Worm (Caenorhabditis elegans) whole organism, L4/young adult: ENCODE measurements around the gene C06H2.2.

ENCODE experiments used
- W03F9.2 ChIP-seq: fragments of 150-350 bp; optimal IDR thresholded peaks from 2 replicates; lab custom pipeline; 2014; ENCODE audit warnings: missing biosample characterization, missing genetic modification characterization
- him-1 ChIP-seq: sonication (generic microtip); optimal IDR thresholded peaks from 2 replicates; lab custom pipeline; 2016; ENCODE audit warnings: missing genotype, missing genetic modification reagents, missing genetic modification characterization, missing compliant biosample characterization

DNA sequence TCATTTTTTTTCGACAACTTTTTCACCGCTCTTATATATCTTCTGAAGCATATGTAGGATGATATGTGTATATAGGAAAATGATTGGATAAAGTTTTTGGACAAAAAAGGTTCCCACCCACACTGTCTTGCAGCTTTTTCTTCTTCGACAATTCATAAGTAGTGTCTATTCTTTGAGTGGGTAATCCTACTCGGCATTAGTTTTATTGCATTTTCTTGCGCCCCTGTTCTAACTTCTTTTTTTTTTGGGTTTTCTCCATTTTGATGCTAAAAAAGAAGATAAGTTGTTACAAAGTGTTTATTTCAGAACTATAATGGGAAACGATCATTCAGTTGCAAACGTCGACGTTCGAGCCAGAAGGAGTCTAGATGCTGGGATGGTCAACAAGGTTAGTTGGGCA lies 9.3 kb downstream of the C06H2.2 start, which contains the start of gene glb-3:
- TF ChIP-seq him-1 (tag; lab: Kevin White, UChicago) = no peak
- no peak for TF ChIP-seq W03F9.2 (tag; lab: Kevin White, UChicago)
